Worm (Caenorhabditis elegans) whole organism, young adult: ENCODE results near the gene K05G3.2.

Experiments used
- B0035.1 ChIP-seq: sonication (generic microtip); optimal IDR thresholded peaks from 2 replicates; lab custom pipeline; 2016; ENCODE audit warnings: missing genetic modification characterization, mild to moderate bottlenecking, missing compliant biosample characterization, missing genotype, missing genetic modification reagents
- C06A6.2 ChIP-seq: fragments of 200-800 bp; sonication (Bioruptor generic); conservative IDR thresholded peaks from 2 replicates; pipeline ENCODE4 v1.3.6; 2022; ENCODE audit warnings: missing genetic modification characterization, missing compliant biosample characterization
- F22D6.2 ChIP-seq: sonication (generic microtip); optimal IDR thresholded peaks from 2 replicates; lab custom pipeline; 2016; ENCODE audit warnings: mild to moderate bottlenecking, missing genetic modification characterization, missing compliant biosample characterization
- F23B12.7 ChIP-seq: sonication (generic microtip); optimal IDR thresholded peaks from 2 replicates; lab custom pipeline; 2017; ENCODE audit warnings: missing genetic modification characterization, mild to moderate bottlenecking, missing compliant biosample characterization, antibody characterized with exemption, moderate library complexity; ENCODE audit not compliant: insufficient read depth
- F37B4.10 ChIP-seq: fragments of 200-800 bp; sonication (Bioruptor generic); IDR thresholded peaks from 2 replicates; pipeline ENCODE4 v1.3.6; 2022; ENCODE audit warnings: missing genetic modification characterization, missing compliant biosample characterization
- K12H6.12 ChIP-seq: fragments of 200-800 bp; sonication (Bioruptor generic); optimal IDR thresholded peaks from 2 replicates; lab custom pipeline; 2018; ENCODE audit warnings: mild to moderate bottlenecking, missing genetic modification characterization, missing compliant biosample characterization
- Y53G8AR.9 ChIP-seq: fragments of 200-800 bp; sonication (Bioruptor generic); conservative IDR thresholded peaks from 2 replicates; pipeline ENCODE4 v1.3.6; 2022; ENCODE audit warnings: missing genetic modification reagents, missing genetic modification characterization, missing compliant biosample characterization
- athp-1 ChIP-seq: sonication (generic microtip); optimal IDR thresholded peaks from 2 replicates; lab custom pipeline; 2017; ENCODE audit warnings: mild to moderate bottlenecking, missing genetic modification characterization, missing compliant biosample characterization
- attf-6 ChIP-seq: fragments of 200-800 bp; sonication (Bioruptor generic); IDR thresholded peaks from 2 replicates; pipeline ENCODE4 v1.3.6; 2022; ENCODE audit warnings: missing genetic modification reagents, missing genetic modification characterization, missing compliant biosample characterization
- bed-1 ChIP-seq: fragments of 200-800 bp; sonication (Bioruptor generic); IDR thresholded peaks from 2 replicates; pipeline ENCODE4 v1.3.6; 2022; ENCODE audit warnings: missing genetic modification reagents, missing genetic modification characterization, missing compliant biosample characterization
- ccch-3 ChIP-seq: fragments of 200-800 bp; sonication (Bioruptor generic); optimal IDR thresholded peaks from 2 replicates; lab custom pipeline; 2018; ENCODE audit warnings: mild to moderate bottlenecking, missing genetic modification characterization, missing compliant biosample characterization
- cebp-2 ChIP-seq: fragments of 200-800 bp; sonication (Bioruptor generic); IDR thresholded peaks from 2 replicates; pipeline ENCODE4 v1.3.6; 2022; ENCODE audit warnings: missing genetic modification characterization, missing compliant biosample characterization
- ceh-58 ChIP-seq: fragments of 200-800 bp; sonication (Bioruptor generic); IDR thresholded peaks from 2 replicates; pipeline ENCODE4 v1.3.6; 2022; ENCODE audit warnings: missing genetic modification characterization, missing compliant biosample characterization
- ceh-91 ChIP-seq: fragments of 200-800 bp; sonication (Bioruptor generic); IDR thresholded peaks from 2 replicates; pipeline ENCODE4 v1.3.6; 2022; ENCODE audit warnings: missing genetic modification reagents, missing genetic modification characterization, missing compliant biosample characterization
- die-1 ChIP-seq: sonication (generic microtip); optimal IDR thresholded peaks from 2 replicates; lab custom pipeline; 2016; ENCODE audit warnings: missing genotype, mild to moderate bottlenecking, missing genetic modification characterization, missing compliant biosample characterization
- dox-1 ChIP-seq: fragments of 200-800 bp; sonication (Bioruptor generic); IDR thresholded peaks from 2 replicates; pipeline ENCODE4 v1.3.6; 2022; ENCODE audit warnings: missing genetic modification reagents, missing genetic modification characterization, missing compliant biosample characterization
- egl-18 ChIP-seq: fragments of 200-800 bp; sonication (Bioruptor generic); IDR thresholded peaks from 2 replicates; pipeline ENCODE4 v1.3.6; 2022; ENCODE audit warnings: missing genetic modification reagents, missing genetic modification characterization, missing compliant biosample characterization
- fkh-3 ChIP-seq: sonication (generic microtip); optimal IDR thresholded peaks from 2 replicates; lab custom pipeline; 2016; ENCODE audit warnings: mild to moderate bottlenecking, missing genetic modification characterization, missing compliant biosample characterization
- gei-17 ChIP-seq: fragments of 200-800 bp; sonication (Bioruptor generic); optimal IDR thresholded peaks from 2 replicates; lab custom pipeline; 2018; ENCODE audit warnings: mild to moderate bottlenecking, missing genetic modification characterization, missing compliant biosample characterization
- hlh-12 ChIP-seq: sonication (generic microtip); optimal IDR thresholded peaks from 2 replicates; lab custom pipeline; 2016; ENCODE audit warnings: missing genetic modification characterization, missing compliant biosample characterization
- hsf-1 ChIP-seq: fragments of 200-800 bp; sonication (Bioruptor generic); IDR thresholded peaks from 2 replicates; pipeline ENCODE4 v1.3.6; 2022; ENCODE audit warnings: missing genetic modification reagents, missing genetic modification characterization, missing compliant biosample characterization
- let-526 ChIP-seq: fragments of 200-800 bp; sonication (Bioruptor generic); IDR thresholded peaks from 2 replicates; pipeline ENCODE4 v1.3.6; 2022; ENCODE audit warnings: missing genetic modification reagents, missing genetic modification characterization, missing compliant biosample characterization
- let-607 ChIP-seq, 2 experiments: fragments of 200-800 bp in 1 of 2; sonication (Bioruptor generic) in 1 of 2; sonication (generic microtip) in 1 of 2; optimal IDR thresholded peaks; 2 replicates each; lab custom pipeline; 2016 to 2018; ENCODE audit warnings: mild to moderate bottlenecking in 2 of 2, missing compliant biosample characterization in 2 of 2, missing genetic modification characterization in 2 of 2, moderate library complexity in 2 of 2, missing genotype in 1 of 2
- lsl-1 ChIP-seq: fragments of 200-800 bp; sonication (Bioruptor generic); optimal IDR thresholded peaks from 2 replicates; lab custom pipeline; 2018; ENCODE audit warnings: mild to moderate bottlenecking, missing genetic modification characterization, moderate library complexity, missing compliant biosample characterization
- mcd-1 ChIP-seq: fragments of 200-800 bp; sonication (Bioruptor generic); IDR thresholded peaks from 2 replicates; pipeline ENCODE4 v1.3.6; 2022; ENCODE audit warnings: missing genetic modification reagents, missing genetic modification characterization, missing compliant biosample characterization
- nfya-2 ChIP-seq: fragments of 200-800 bp; sonication (Bioruptor generic); IDR thresholded peaks from 2 replicates; pipeline ENCODE4 v1.3.6; 2022; ENCODE audit warnings: missing genetic modification reagents, missing genetic modification characterization, missing compliant biosample characterization
- nhr-120 ChIP-seq: fragments of 200-800 bp; sonication (Bioruptor generic); IDR thresholded peaks from 2 replicates; pipeline ENCODE4 v1.3.6; 2022; ENCODE audit warnings: missing genetic modification characterization, missing compliant biosample characterization
- nhr-90 ChIP-seq: sonication (generic microtip); optimal IDR thresholded peaks from 2 replicates; lab custom pipeline; 2016; ENCODE audit warnings: missing genotype, mild to moderate bottlenecking, missing genetic modification characterization, missing compliant biosample characterization
- pbrm-1 ChIP-seq: fragments of 200-800 bp; sonication (Bioruptor generic); IDR thresholded peaks from 2 replicates; pipeline ENCODE4 v1.3.6; 2022; ENCODE audit warnings: missing genetic modification reagents, missing genetic modification characterization, missing compliant biosample characterization
- sdz-38 ChIP-seq: sonication (generic microtip); optimal IDR thresholded peaks from 2 replicates; lab custom pipeline; 2016; ENCODE audit warnings: missing genotype, missing genetic modification characterization, missing compliant biosample characterization
- snpc-3.4 ChIP-seq: sonication (generic microtip); optimal IDR thresholded peaks from 2 replicates; lab custom pipeline; 2017; ENCODE audit warnings: missing genetic modification characterization, mild to moderate bottlenecking, missing compliant biosample characterization, antibody characterized with exemption, moderate library complexity, missing genotype, missing genetic modification reagents
- snpc-4 ChIP-seq, 5 experiments: fragments of 150-350 bp in 1 of 5; sonication (generic microtip) in 4 of 5; optimal IDR thresholded peaks; 2 replicates each; lab custom pipeline; 2014 to 2018; ENCODE audit warnings: missing genetic modification characterization in 5 of 5, missing biosample characterization in 3 of 5, antibody characterized with exemption in 2 of 5, mild to moderate bottlenecking in 2 of 5, missing compliant biosample characterization in 2 of 5, missing genotype in 2 of 5, moderate library complexity in 2 of 5, missing genetic modification reagents in 1 of 5
- tlf-1 ChIP-seq: fragments of 200-800 bp; sonication (Bioruptor generic); optimal IDR thresholded peaks from 2 replicates; lab custom pipeline; 2018; ENCODE audit warnings: mild to moderate bottlenecking, missing genetic modification characterization, missing compliant biosample characterization
- unc-130 ChIP-seq: sonication (generic microtip); optimal IDR thresholded peaks from 2 replicates; lab custom pipeline; 2016; ENCODE audit warnings: missing genetic modification reagents, missing genetic modification characterization, missing compliant biosample characterization
- unc-62 ChIP-seq: fragments of 150-350 bp; optimal IDR thresholded peaks from 2 replicates; lab custom pipeline; 2014; ENCODE audit warnings: missing biosample characterization, missing genetic modification reagents, missing genetic modification characterization
- ztf-22 ChIP-seq: fragments of 200-800 bp; sonication (Bioruptor generic); optimal IDR thresholded peaks from 2 replicates; lab custom pipeline; 2018; ENCODE audit warnings: mild to moderate bottlenecking, missing genetic modification characterization, moderate library complexity, missing compliant biosample characterization

The K05G3.2 gene

ce11 chrX:16461319-16461718, 33.4 kb upstream of the K05G3.2 start (continued):
- no peak for TF ChIP-seq nhr-120
- no peak for TF ChIP-seq C06A6.2 (GFP tag; lab: Robert Waterston, UW)
- no peak for TF ChIP-seq nfya-2 (GFP tag; lab: Robert Waterston, UW)
- no peak for TF ChIP-seq lsl-1 (GFP tag; lab: Kevin White, UChicago)
- TF ChIP-seq ceh-91 (GFP tag; lab: Robert Waterston, UW): no peak
- no peak for TF ChIP-seq let-607 (tag; optimal IDR thresholded peaks at IDR 0.05; lab: Kevin White, UChicago)
- no peak for TF ChIP-seq attf-6 (GFP tag; lab: Robert Waterston, UW)

- TF ChIP-seq K12H6.12 (tag; lab: Kevin White, UChicago) (no peak), gei-17 (GFP tag; lab: Kevin White, UChicago) (no peak), sdz-38 (tag; lab: Kevin White, UChicago) (no peak), Y53G8AR.9 (GFP tag; lab: Robert Waterston, UW) (no peak), let-526 (GFP tag; lab: Robert Waterston, UW) (no peak), athp-1 (tag; lab: Kevin White, UChicago) (no peak), hlh-12 (tag; lab: Kevin White, UChicago) (no peak), egl-18 (GFP tag; lab: Robert Waterston, UW) (no peak), mcd-1 (GFP tag; lab: Robert Waterston, UW) (no peak), bed-1 (GFP tag; lab: Robert Waterston, UW) (no peak), F22D6.2 (tag; lab: Kevin White, UChicago) (no peak), unc-130 (GFP tag; lab: Kevin White, UChicago) (no peak), pbrm-1 (GFP tag; lab: Robert Waterston, UW) (no peak), F37B4.10 (GFP tag; lab: Robert Waterston, UW) (no peak), lsl-1 (GFP tag; lab: Kevin White, UChicago) (no peak), fkh-3 (tag; lab: Kevin White, UChicago) (no peak), ztf-22 (no peak)
- TF ChIP-seq, all 124 proteins: peak for 0
These were observed 28.6 kb upstream of the K05G3.2 start for ce11 chrX:16466157-16466556.

ce11 chrX:16468845-16469244, 25.9 kb upstream of the K05G3.2 start:
- TF ChIP-seq nhr-90 (tag; lab: Kevin White, UChicago) (no peak), snpc-4 (GFP tag; optimal IDR thresholded peaks at IDR 0.05; lab: Kevin White, UChicago) (no peak), snpc-4 (tag; optimal IDR thresholded peaks at IDR 0.05; lab: Kevin White, UChicago) (peak in 2 of 4 experiments; percentile 51 to 75), F37B4.10 (GFP tag; lab: Robert Waterston, UW) (0 out of 2 replicates have a peak, but pooled peaks have one; percentile 43), hsf-1 (GFP tag; lab: Robert Waterston, UW) (0 out of 2 replicates have a peak, but pooled peaks have one; percentile 28)

- TF ChIP-seq unc-62 (GFP tag; lab: Kevin White, UChicago) (no peak), nfya-2 (GFP tag; lab: Robert Waterston, UW) (no peak), die-1 (tag; lab: Kevin White, UChicago) (no peak), cebp-2 (no peak), ccch-3 (GFP tag; lab: Kevin White, UChicago) (no peak), dox-1 (no peak), tlf-1 (GFP tag; lab: Kevin White, UChicago) (no peak), F23B12.7 (tag; lab: Kevin White, UChicago) (no peak), B0035.1 (tag; lab: Kevin White, UChicago) (no peak), ceh-58 (no peak), snpc-3.4 (tag; lab: Kevin White, UChicago) (no peak)
These were observed 24.0 kb upstream of the K05G3.2 start, which contains the start of gene F38E9.1 for ce11 chrX:16470758-16471157. Gene F38E9.1 (plus strand): TSS chrX:16471058.
